Worm (Caenorhabditis elegans) whole organism, late embryonic: ENCODE measurements around the gene T04F3.4.

ENCODE experiments used
- Y22D7AL.16 ChIP-seq: sonication (generic microtip); optimal IDR thresholded peaks from 2 replicates; lab custom pipeline; 2016; ENCODE audit warnings: missing genetic modification characterization, missing compliant biosample characterization
- ama-1 ChIP-seq: fragments of 150-350 bp; optimal IDR thresholded peaks from 2 replicates; lab custom pipeline; 2014
- ceh-24 ChIP-seq: sonication (generic microtip); optimal IDR thresholded peaks from 2 replicates; lab custom pipeline; 2016; ENCODE audit warnings: mild to moderate bottlenecking, missing genetic modification characterization, missing compliant biosample characterization
- ceh-45 ChIP-seq: fragments of 200-800 bp; sonication (Bioruptor generic); IDR thresholded peaks from 2 replicates; pipeline ENCODE4 v1.3.6; 2022; ENCODE audit warnings: missing genetic modification reagents, missing genetic modification characterization, missing compliant biosample characterization
- ceh-9 ChIP-seq: sonication (generic microtip); optimal IDR thresholded peaks from 2 replicates; lab custom pipeline; 2016; ENCODE audit warnings: mild to moderate bottlenecking, missing genetic modification characterization, inconsistent platforms, missing compliant biosample characterization
- fkh-10 ChIP-seq: fragments of 150-350 bp; optimal IDR thresholded peaks from 2 replicates; lab custom pipeline; 2014; ENCODE audit warnings: missing biosample characterization, missing genetic modification reagents, missing genetic modification characterization
- nhr-11 ChIP-seq: fragments of 150-350 bp; optimal IDR thresholded peaks from 2 replicates; lab custom pipeline; 2014; ENCODE audit warnings: missing biosample characterization, missing genetic modification characterization
- pha-2 ChIP-seq: sonication (generic microtip); optimal IDR thresholded peaks from 2 replicates; lab custom pipeline; 2017; ENCODE audit warnings: mild to moderate bottlenecking, missing genetic modification characterization, missing compliant biosample characterization
- pha-4 ChIP-seq: fragments of 150-350 bp; optimal IDR thresholded peaks from 2 replicates; lab custom pipeline; 2018; ENCODE audit warnings: missing biosample characterization, missing genetic modification reagents, missing genetic modification characterization
- pqm-1 ChIP-seq: sonication (generic microtip); optimal IDR thresholded peaks from 2 replicates; lab custom pipeline; 2016; ENCODE audit warnings: missing genetic modification characterization, missing compliant biosample characterization
- pros-1 ChIP-seq: fragments of 150-350 bp; optimal IDR thresholded peaks from 2 replicates; lab custom pipeline; 2014; ENCODE audit warnings: missing biosample characterization, missing genetic modification reagents, missing genetic modification characterization
- sox-2 ChIP-seq: fragments of 200-800 bp; sonication (Bioruptor generic); IDR thresholded peaks from 2 replicates; pipeline ENCODE4 v1.3.6; 2022; ENCODE audit warnings: missing genetic modification reagents, missing genetic modification characterization, missing compliant biosample characterization
- tbx-2 ChIP-seq: sonication (generic microtip); optimal IDR thresholded peaks from 2 replicates; lab custom pipeline; 2016; ENCODE audit warnings: missing genetic modification characterization, missing compliant biosample characterization

ce11 chrV:11789474-11789873, 26.6 kb upstream of the T04F3.4 start, which contains the start of gene D2023.1:
- no peak for TF ChIP-seq tbx-2 (tag; lab: Kevin White, UChicago)
- no peak for TF ChIP-seq sox-2 (GFP tag; lab: Robert Waterston, UW)
- no peak for TF ChIP-seq ceh-9 (tag; lab: Kevin White, UChicago)
- TF ChIP-seq pha-2, result no peak
- no peak for TF ChIP-seq nhr-11 (tag; lab: Kevin White, UChicago)
- no peak for TF ChIP-seq ceh-24 (tag; lab: Kevin White, UChicago)
- no peak for TF ChIP-seq fkh-10
- TF ChIP-seq pros-1 (tag; lab: Kevin White, UChicago), result no peak
- TF ChIP-seq ama-1 (lab: Kevin White, UChicago), result no peak
- no peak for TF ChIP-seq Y22D7AL.16 (tag; lab: Kevin White, UChicago)
- no peak for TF ChIP-seq ceh-45 (GFP tag; lab: Robert Waterston, UW)
- TF ChIP-seq pha-4 (tag; lab: Kevin White, UChicago), result no peak
- TF ChIP-seq pqm-1 (tag; lab: Kevin White, UChicago), result no peak
